Worm (Caenorhabditis elegans): ENCODE data around the gene ttr-11.

DNA sequence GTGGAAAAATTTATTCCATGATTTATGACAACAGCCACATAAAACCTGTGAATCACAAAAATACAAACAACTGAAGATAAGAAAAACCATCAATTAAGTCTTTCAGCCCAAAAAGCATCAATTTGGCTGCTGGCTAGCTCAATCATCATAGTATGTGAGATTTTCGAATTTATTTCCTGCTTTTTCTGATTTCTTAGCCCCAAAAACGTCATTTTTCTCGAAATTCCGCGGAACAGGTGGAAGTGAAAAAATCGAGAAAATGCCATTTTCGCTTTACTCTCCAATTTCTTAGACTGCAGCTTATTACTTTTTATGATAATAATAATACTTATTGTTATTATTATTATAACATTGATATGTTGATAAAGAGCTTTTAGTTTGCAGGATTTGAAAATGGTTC, 38.8 kb downstream of the ttr-11 start, which contains the start of gene srxa-15:
- TF ChIP-seq mdl-1 (tag; optimal IDR thresholded peaks at IDR 0.05) (no peak), lin-13 (GFP tag; optimal IDR thresholded peaks at IDR 0.05) (no peak), unc-55 (GFP tag; optimal IDR thresholded peaks at IDR 0.05) (no peak), aly-2 (tag; optimal IDR thresholded peaks at IDR 0.05) (no peak), lin-39 (tag; optimal IDR thresholded peaks at IDR 0.05) (no peak), fos-1 (tag; optimal IDR thresholded peaks at IDR 0.05) (no peak), ztf-11 (tag; optimal IDR thresholded peaks at IDR 0.05) (no peak), dmd-4 (tag; optimal IDR thresholded peaks at IDR 0.05) (no peak), unc-62 (GFP tag; optimal IDR thresholded peaks at IDR 0.05) (no peak), snpc-4 (tag; optimal IDR thresholded peaks at IDR 0.05) (no peak), lsy-2 (tag; optimal IDR thresholded peaks at IDR 0.05) (no peak)

Data from whole organism, L2 larva.